Fruit fly (Drosophila melanogaster): ENCODE data around the gene Or67b.

DNA sequence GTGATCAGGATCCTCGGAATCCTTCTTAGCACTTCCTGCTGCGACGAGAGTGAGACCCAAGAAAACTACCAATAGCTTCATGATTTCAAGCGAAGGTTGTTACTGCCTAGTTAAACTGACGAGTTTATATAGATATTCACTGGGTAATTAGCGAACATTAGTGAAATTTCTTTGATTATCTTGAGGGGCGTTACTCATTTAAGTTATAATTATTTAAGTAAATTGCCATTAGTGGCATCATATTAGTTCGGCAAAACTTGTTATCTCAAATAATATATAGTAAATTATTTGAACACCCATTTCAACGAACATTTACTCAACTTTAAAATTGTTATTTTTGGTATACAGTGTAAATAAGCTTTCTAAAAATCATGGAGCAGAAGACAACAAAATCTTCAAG lies 27.8 kb downstream of the Or67b start, which contains the start of the genes CG3088 and CG3306:
- no peak for TF ChIP-seq CTCF (optimal IDR thresholded peaks at IDR 0.05)
- no peak for TF ChIP-seq CG8478 (optimal IDR thresholded peaks at IDR 0.05)
